Fruit fly (Drosophila melanogaster) whole organism, wandering third instar larva: ENCODE results near the gene CG5860.
A peak's percentile ranks its signal among the peaks of the same experiment; 100 is the strongest.

Experiments
- Abd-B ChIP-seq: fragments of >200 bp; optimal IDR thresholded peaks from 2 replicates; lab custom pipeline; 2017; ENCODE audit warnings: missing biosample characterization, missing genetic modification characterization
- CG32264 ChIP-seq: fragments of 200-800 bp; sonication (Bioruptor generic); optimal IDR thresholded peaks from 2 replicates; lab custom pipeline; 2016; ENCODE audit warnings: missing biosample characterization, missing genetic modification characterization
- CG9705 ChIP-seq: fragments of 200-800 bp; sonication (Bioruptor generic); optimal IDR thresholded peaks from 2 replicates; lab custom pipeline; 2018; ENCODE audit warnings: missing biosample characterization, mild to moderate bottlenecking, missing genetic modification characterization
- CrebA ChIP-seq: fragments of 200-800 bp; sonication (Bioruptor generic); optimal IDR thresholded peaks from 2 replicates; lab custom pipeline; 2016; ENCODE audit warnings: missing biosample characterization, mild to moderate bottlenecking, missing genetic modification characterization, borderline replicate concordance
- Dfd ChIP-seq: fragments of >200 bp; optimal IDR thresholded peaks from 2 replicates; lab custom pipeline; 2017; ENCODE audit warnings: missing biosample characterization, missing genetic modification characterization
- Dif ChIP-seq: fragments of 200-275, 200-300 bp; sonication (Bioruptor generic); optimal IDR thresholded peaks from 2 replicates; lab custom pipeline; 2018; ENCODE audit warnings: missing biosample characterization, missing genetic modification characterization; ENCODE audit not compliant: partially characterized antibody
- GATAd ChIP-seq: sonication (Bioruptor generic); optimal IDR thresholded peaks from 2 replicates; lab custom pipeline; 2016; ENCODE audit warnings: missing biosample characterization, missing genetic modification characterization
- HLH106 ChIP-seq: fragments of 200-800 bp; optimal IDR thresholded peaks from 3 replicates; lab custom pipeline; 2019; ENCODE audit warnings: missing biosample characterization, mild to moderate bottlenecking, missing genetic modification characterization, moderate library complexity
- Hnf4 ChIP-seq: fragments of 200-800 bp; sonication (Bioruptor generic); optimal IDR thresholded peaks from 2 replicates; lab custom pipeline; 2016; ENCODE audit warnings: missing biosample characterization, mild to moderate bottlenecking, missing genetic modification characterization
- Hr78 ChIP-seq: fragments of >200 bp; optimal IDR thresholded peaks from 2 replicates; lab custom pipeline; 2017; ENCODE audit warnings: missing biosample characterization, missing genetic modification characterization
- Hr83 ChIP-seq: fragments of 200-300 bp; sonication (Bioruptor generic); optimal IDR thresholded peaks from 2 replicates; lab custom pipeline; 2016; ENCODE audit warnings: missing biosample characterization, mild to moderate bottlenecking, missing genetic modification characterization, moderate library complexity; ENCODE audit not compliant: poor library complexity, severe bottlenecking
- Jra ChIP-seq: sonication (Bioruptor generic); optimal IDR thresholded peaks from 2 replicates; lab custom pipeline; 2016; ENCODE audit warnings: missing biosample characterization, missing genetic modification characterization
- Mio ChIP-seq: sonication (Bioruptor generic); optimal IDR thresholded peaks from 2 replicates; lab custom pipeline; 2016; ENCODE audit warnings: missing biosample characterization, missing genetic modification characterization
- Myc ChIP-seq: fragments of >200 bp; optimal IDR thresholded peaks from 2 replicates; lab custom pipeline; 2017
- N ChIP-seq: fragments of >200 bp; optimal IDR thresholded peaks from 2 replicates; lab custom pipeline; 2018; ENCODE audit warnings: missing biosample characterization, missing external identifiers, missing genetic modification characterization
- OdsH ChIP-seq: fragments of 200-800 bp; sonication (Bioruptor generic); optimal IDR thresholded peaks from 2 replicates; lab custom pipeline; 2016; ENCODE audit warnings: missing biosample characterization, mild to moderate bottlenecking, missing genetic modification characterization
- Rel ChIP-seq, 2 experiments: fragments of 200-800 bp; sonication (Bioruptor generic) in 1 of 2; optimal IDR thresholded peaks; 2 replicates in 1 of 2; 3 replicates in 1 of 2; lab custom pipeline; 2016 to 2019; ENCODE audit warnings: mild to moderate bottlenecking in 2 of 2, missing biosample characterization in 2 of 2, missing genetic modification characterization in 2 of 2, moderate library complexity in 1 of 2
- Sp1 ChIP-seq: fragments of 200-800 bp; sonication (Bioruptor generic); optimal IDR thresholded peaks from 3 replicates; lab custom pipeline; 2019; ENCODE audit warnings: missing biosample characterization, mild to moderate bottlenecking, missing genetic modification characterization, moderate library complexity
- Vsx2 ChIP-seq: fragments of 200-300, 225-300 bp; sonication (Bioruptor generic); optimal IDR thresholded peaks from 2 replicates; lab custom pipeline; 2018; ENCODE audit warnings: missing biosample characterization, missing genetic modification characterization; ENCODE audit not compliant: partially characterized antibody
- br ChIP-seq: fragments of 200-800 bp; sonication (Bioruptor generic); optimal IDR thresholded peaks from 2 replicates; lab custom pipeline; 2016; ENCODE audit warnings: missing biosample characterization, missing genetic modification characterization
- brk ChIP-seq: fragments of 200-800 bp; sonication (Bioruptor generic); optimal IDR thresholded peaks from 2 replicates; lab custom pipeline; 2016; ENCODE audit warnings: missing biosample characterization, mild to moderate bottlenecking, missing genetic modification characterization
- dl ChIP-seq, 2 experiments: fragments of 175-275, 200-275 bp in 1 of 2; fragments of 200-275 bp in 1 of 2; sonication (Bioruptor generic); optimal IDR thresholded peaks; lab custom pipeline; 2018; ENCODE audit warnings: mild to moderate bottlenecking in 2 of 2, missing biosample characterization in 2 of 2, missing genetic modification characterization in 2 of 2, moderate library complexity in 2 of 2; ENCODE audit not compliant: partially characterized antibody in 2 of 2, insufficient read depth in 1 of 2
- dmrt93B ChIP-seq: fragments of 200-800 bp; sonication (Bioruptor generic); optimal IDR thresholded peaks from 2 replicates; lab custom pipeline; 2018; ENCODE audit warnings: missing biosample characterization, mild to moderate bottlenecking, missing genetic modification characterization
- dsf ChIP-seq: sonication (Bioruptor generic); optimal IDR thresholded peaks from 2 replicates; lab custom pipeline; 2016; ENCODE audit warnings: missing biosample characterization, missing genetic modification characterization, borderline replicate concordance
- ey ChIP-seq: fragments of 200-800 bp; sonication (Bioruptor generic); optimal IDR thresholded peaks from 2 replicates; lab custom pipeline; 2016; ENCODE audit warnings: missing biosample characterization, missing genetic modification characterization
- foxo ChIP-seq, 2 experiments: fragments of 200-800 bp; sonication (Bioruptor generic); optimal IDR thresholded peaks; 2 replicates in 1 of 2; 3 replicates in 1 of 2; lab custom pipeline; 2016 to 2017; ENCODE audit warnings: missing biosample characterization in 2 of 2, missing genetic modification characterization in 2 of 2
- fru ChIP-seq: fragments of 200-800 bp; sonication (Bioruptor generic); optimal IDR thresholded peaks from 3 replicates; lab custom pipeline; 2016; ENCODE audit warnings: missing biosample characterization, mild to moderate bottlenecking, missing genetic modification characterization
- h ChIP-seq: fragments of 200-800 bp; sonication (Bioruptor generic); optimal IDR thresholded peaks from 3 replicates; lab custom pipeline; 2016; ENCODE audit warnings: missing biosample characterization, mild to moderate bottlenecking, missing genetic modification characterization
- jim ChIP-seq: fragments of 175-275, 200-325 bp; sonication (Bioruptor generic); optimal IDR thresholded peaks from 2 replicates; lab custom pipeline; 2016; ENCODE audit warnings: missing biosample characterization, mild to moderate bottlenecking, missing genetic modification characterization
- lola ChIP-seq: fragments of >200 bp; optimal IDR thresholded peaks from 2 replicates; lab custom pipeline; 2017; ENCODE audit warnings: missing biosample characterization, missing genetic modification characterization
- pan ChIP-seq: fragments of >200 bp; optimal IDR thresholded peaks from 2 replicates; lab custom pipeline; 2017
- psq ChIP-seq: fragments of 200-800 bp; sonication (Bioruptor generic); optimal IDR thresholded peaks from 3 replicates; lab custom pipeline; 2017; ENCODE audit warnings: missing biosample characterization, mild to moderate bottlenecking, missing genetic modification characterization, moderate library complexity
- rgr ChIP-seq: fragments of 200-800 bp; sonication (Bioruptor generic); optimal IDR thresholded peaks from 3 replicates; lab custom pipeline; 2016; ENCODE audit warnings: missing biosample characterization, mild to moderate bottlenecking, missing genetic modification characterization
- sage ChIP-seq: fragments of 200-800 bp; sonication (Bioruptor generic); optimal IDR thresholded peaks from 2 replicates; lab custom pipeline; 2016; ENCODE audit warnings: missing biosample characterization, mild to moderate bottlenecking, missing genetic modification characterization
- sv ChIP-seq: fragments of 200-800 bp; sonication (Bioruptor generic); optimal IDR thresholded peaks from 3 replicates; lab custom pipeline; 2016; ENCODE audit warnings: missing biosample characterization, missing genetic modification characterization
- tai ChIP-seq: sonication (Bioruptor generic); optimal IDR thresholded peaks from 2 replicates; lab custom pipeline; 2016; ENCODE audit warnings: missing biosample characterization, missing genetic modification characterization
- usp ChIP-seq: fragments of >200 bp; optimal IDR thresholded peaks from 2 replicates; lab custom pipeline; 2017; ENCODE audit warnings: missing biosample characterization, missing genetic modification characterization
- woc ChIP-seq: sonication (Bioruptor generic); optimal IDR thresholded peaks from 2 replicates; lab custom pipeline; 2016; ENCODE audit warnings: missing biosample characterization, mild to moderate bottlenecking, missing genetic modification characterization

Gene CG5860

DNA sequence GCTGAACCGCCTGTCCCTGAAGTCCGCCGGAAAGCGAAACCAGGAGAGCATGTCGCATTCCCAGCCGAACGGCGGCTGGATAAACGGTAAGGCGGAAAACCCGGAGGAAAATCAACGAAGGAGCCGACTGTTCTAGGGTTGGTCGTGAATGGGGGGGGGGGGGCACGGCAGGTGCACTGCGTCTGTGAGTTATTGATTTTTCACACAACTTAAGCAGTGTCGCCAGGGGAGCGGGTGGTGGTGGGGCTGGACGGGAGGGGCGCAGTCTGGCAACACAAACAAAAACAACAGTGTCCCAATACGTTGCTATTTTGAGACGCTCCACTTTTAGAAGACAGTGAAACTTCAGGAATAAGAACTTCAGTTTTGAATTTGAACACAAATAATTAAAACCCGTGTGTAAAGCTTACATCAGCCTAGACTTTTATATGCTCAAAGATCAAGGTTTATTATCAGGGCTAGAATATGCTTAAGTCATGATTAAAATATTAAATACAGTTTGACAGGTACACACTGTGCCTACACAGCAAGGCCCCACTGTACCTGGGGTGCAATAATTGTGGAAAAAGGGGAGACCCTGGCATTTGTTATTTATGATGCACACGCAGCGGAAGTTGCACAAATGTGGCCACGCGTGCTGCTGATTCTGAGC, 23.1 kb upstream of the CG5860 start:
- TF ChIP-seq Rel (GFP tag; optimal IDR thresholded peaks at IDR 0.05; lab: Kevin White, UChicago) (no peak), Rel (tag; optimal IDR thresholded peaks at IDR 0.05; lab: Kevin White, UChicago) (peak; percentile 83), rgr (GFP tag; lab: Kevin White, UChicago) (peak; percentile 64), woc (GFP tag; lab: Kevin White, UChicago) (peak; percentile 52), ey (GFP tag; lab: Kevin White, UChicago) (peak; percentile 69), Dfd (GFP tag; lab: Kevin White, UChicago) (peak; percentile 5), Hr78 (GFP tag; lab: Kevin White, UChicago) (no peak), brk (GFP tag; lab: Kevin White, UChicago) (no peak), Sp1 (GFP tag; lab: Kevin White, UChicago) (peak; percentile 48), jim (GFP tag; lab: Kevin White, UChicago) (no peak), dmrt93B (GFP tag; lab: Kevin White, UChicago) (peak; percentile 65), pan (lab: Kevin White, UChicago) (no peak), sv (GFP tag; lab: Kevin White, UChicago) (peak; percentile 11), Hr83 (GFP tag; lab: Kevin White, UChicago) (no peak), HLH106 (peak; percentile 78), fru (GFP tag; lab: Kevin White, UChicago) (peak; percentile 73), foxo (GFP tag; optimal IDR thresholded peaks at IDR 0.05; lab: Kevin White, UChicago) (peak in 1 of 2 experiments; percentile 81), CrebA (GFP tag; lab: Kevin White, UChicago) (no peak), Dif (GFP tag; lab: Kevin White, UChicago) (no peak), Jra (no peak), OdsH (GFP tag; lab: Kevin White, UChicago) (peak; percentile 63), h (GFP tag; lab: Kevin White, UChicago) (peak; percentile 84), Hnf4 (GFP tag; lab: Kevin White, UChicago) (peak; percentile 69), br (GFP tag; lab: Kevin White, UChicago) (peak; percentile 71), sage (GFP tag; lab: Kevin White, UChicago) (no peak), CG32264 (GFP tag; lab: Kevin White, UChicago) (peak; percentile 4), psq (GFP tag; lab: Kevin White, UChicago) (peak; percentile 60), CG9705 (GFP tag; lab: Kevin White, UChicago) (peak; percentile 37), Mio (GFP tag; lab: Kevin White, UChicago) (no peak)

DNA sequence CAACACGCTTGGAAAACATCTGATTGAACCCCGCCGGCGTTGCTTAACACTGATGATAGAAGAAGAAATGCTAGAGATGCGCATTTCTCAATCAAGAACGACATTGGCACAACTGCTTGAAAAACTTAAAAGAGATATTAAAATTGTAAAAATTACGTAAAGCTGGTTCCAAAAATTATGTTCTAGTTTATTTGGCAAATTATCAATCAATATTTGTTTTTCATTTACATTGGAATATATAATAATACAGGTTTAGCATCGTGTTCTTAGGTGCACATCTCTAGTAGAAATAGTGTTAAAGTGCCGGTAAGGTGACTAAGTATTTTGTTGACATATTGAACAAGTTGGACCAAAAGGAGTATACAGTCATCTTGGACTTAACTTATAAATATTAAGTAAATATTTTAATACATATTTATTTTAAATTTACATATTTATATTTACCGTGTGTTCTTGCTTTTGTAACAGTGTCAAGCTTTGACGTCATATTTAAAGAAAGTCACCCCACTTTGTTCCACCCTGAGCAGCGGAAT, 18.0 kb upstream of the CG5860 start, which contains the start of the genes Brf and sds22:
Gene Brf, minus strand, starts transcription at position 25 of the 533 bp plus-strand sequence.
Gene sds22, plus strand, starts transcription at position 282 of the 533 bp plus-strand sequence.
- TF ChIP-seq pan (lab: Kevin White, UChicago) (no peak), Myc (lab: Kevin White, UChicago) (peak; percentile 47), GATAd (GFP tag; lab: Kevin White, UChicago) (peak; percentile 93), woc (GFP tag; lab: Kevin White, UChicago) (peak; percentile 98), dl (GFP tag; optimal IDR thresholded peaks at IDR 0.05; lab: Kevin White, UChicago; ENCODE audit: insufficient read depth in 1 of 2, partially characterized antibody in 2 of 2) (no peak), psq (GFP tag; lab: Kevin White, UChicago) (peak; percentile 94), Rel (GFP tag; optimal IDR thresholded peaks at IDR 0.05; lab: Kevin White, UChicago) (peak; percentile 18), Rel (tag; optimal IDR thresholded peaks at IDR 0.05; lab: Kevin White, UChicago) (peak; percentile 79), Vsx2 (no peak), dmrt93B (GFP tag; lab: Kevin White, UChicago) (peak; percentile 93), dsf (peak; percentile 91), rgr (GFP tag; lab: Kevin White, UChicago) (peak; percentile 97), tai (GFP tag; lab: Kevin White, UChicago) (peak; percentile 97), sage (GFP tag; lab: Kevin White, UChicago) (peak; percentile 89), foxo (GFP tag; optimal IDR thresholded peaks at IDR 0.05; lab: Kevin White, UChicago) (peak; percentile 45 to 97), Hr83 (GFP tag; lab: Kevin White, UChicago) (peak; percentile 60), Abd-B (GFP tag; lab: Kevin White, UChicago) (no peak), Dif (GFP tag; lab: Kevin White, UChicago) (no peak), Hr78 (GFP tag; lab: Kevin White, UChicago) (no peak), OdsH (GFP tag; lab: Kevin White, UChicago) (peak; percentile 95), CG32264 (GFP tag; lab: Kevin White, UChicago) (peak; percentile 92), jim (GFP tag; lab: Kevin White, UChicago) (peak; percentile 8), h (GFP tag; lab: Kevin White, UChicago) (peak; percentile 97), sv (GFP tag; lab: Kevin White, UChicago) (peak; percentile 97), HLH106 (peak; percentile 97), Sp1 (GFP tag; lab: Kevin White, UChicago) (peak; percentile 95), Mio (GFP tag; lab: Kevin White, UChicago) (peak; percentile 76), fru (GFP tag; lab: Kevin White, UChicago) (peak; percentile 95), N (GFP tag; lab: Kevin White, UChicago) (no peak), CG9705 (GFP tag; lab: Kevin White, UChicago) (peak; percentile 95), brk (GFP tag; lab: Kevin White, UChicago) (peak; percentile 97), Jra (peak; percentile 94), lola (GFP tag; lab: Kevin White, UChicago) (no peak), Dfd (GFP tag; lab: Kevin White, UChicago) (peak; percentile 79), CrebA (GFP tag; lab: Kevin White, UChicago) (no peak), br (GFP tag; lab: Kevin White, UChicago) (peak; percentile 95), ey (GFP tag; lab: Kevin White, UChicago) (peak; percentile 96), Hnf4 (GFP tag; lab: Kevin White, UChicago) (peak; percentile 97), usp (GFP tag; lab: Kevin White, UChicago) (no peak)
